Worm (Caenorhabditis elegans): Measurements from ENCODE around the gene mmad-1.

The mmad-1 gene

ce11 chrIII:13543434-13543833 lies 5.4 kb downstream of the mmad-1 start, which contains the start of gene acs-5:
TSS of gene acs-5 (minus strand) at chrIII:13543534.
- TF ChIP-seq lsy-2 (tag; optimal IDR thresholded peaks at IDR 0.05) = no peak

DNA sequence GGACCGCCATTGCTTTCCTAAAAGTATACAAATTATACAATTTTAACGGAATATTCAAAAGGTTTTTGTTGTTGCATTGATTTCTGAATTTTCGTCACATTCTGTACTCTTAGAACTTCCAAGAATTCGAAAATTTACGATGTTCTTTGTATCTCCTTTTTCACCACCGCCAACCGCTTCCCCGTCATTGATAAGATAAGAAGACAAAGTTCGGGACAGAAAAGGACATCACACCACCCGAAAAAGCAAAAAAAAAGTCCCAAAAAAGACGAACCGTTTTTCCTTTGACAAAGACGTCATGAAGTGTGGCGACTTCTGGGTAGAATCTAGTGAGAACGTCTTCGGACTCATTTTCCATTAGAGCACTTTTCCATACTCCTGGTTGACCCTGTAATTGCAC lies 6.3 kb downstream of the mmad-1 start:
- TF ChIP-seq nhr-25 (tag; optimal IDR thresholded peaks at IDR 0.05) = no peak
- peak; percentile 7 for TF ChIP-seq gmeb-1 (tag; optimal IDR thresholded peaks at IDR 0.05)
- no peak for TF ChIP-seq ZK546.5 (tag; optimal IDR thresholded peaks at IDR 0.05)
- no peak for TF ChIP-seq aly-2 (tag; optimal IDR thresholded peaks at IDR 0.05)
- TF ChIP-seq blmp-1 (tag; optimal IDR thresholded peaks at IDR 0.05; ENCODE audit: insufficient read depth) = no peak
- TF ChIP-seq ztf-4 (tag; optimal IDR thresholded peaks at IDR 0.05) = no peak
- peak; percentile 41 for TF ChIP-seq crh-2 (tag; optimal IDR thresholded peaks at IDR 0.05)
- TF ChIP-seq lin-11 (tag; optimal IDR thresholded peaks at IDR 0.05) = no peak
- no peak for TF ChIP-seq nhr-77 (tag; optimal IDR thresholded peaks at IDR 0.05)
- peak; percentile 61 for TF ChIP-seq fos-1 (tag; optimal IDR thresholded peaks at IDR 0.05)

DNA sequence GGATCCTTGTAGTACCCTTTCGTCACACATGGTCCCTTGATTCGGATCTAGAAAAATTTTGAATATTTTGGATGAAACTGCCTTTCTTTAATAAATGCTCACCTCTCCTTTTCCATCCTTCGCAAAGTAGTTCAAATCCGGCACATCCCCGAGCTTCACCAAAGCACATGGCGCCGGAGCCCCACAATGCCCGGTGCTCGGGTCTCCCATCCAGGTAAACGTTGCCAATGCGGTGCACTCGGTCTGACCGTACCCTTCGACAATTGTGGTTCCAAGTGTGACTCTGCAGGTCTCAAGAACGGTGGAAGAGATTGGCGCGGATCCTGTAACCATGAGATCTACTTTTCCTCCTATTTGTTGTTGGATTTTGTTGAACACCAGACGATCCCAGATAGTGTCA lies 8.0 kb downstream of the mmad-1 start:
- TF ChIP-seq F13H6.1 (tag; optimal IDR thresholded peaks at IDR 0.05) = no peak
- TF ChIP-seq unc-39 (tag; optimal IDR thresholded peaks at IDR 0.05) = no peak
- no peak for TF ChIP-seq nhr-23 (tag; optimal IDR thresholded peaks at IDR 0.05)
- TF ChIP-seq nhr-21 (tag; optimal IDR thresholded peaks at IDR 0.05) = no peak

- no peak for TF ChIP-seq nhr-21 (tag; optimal IDR thresholded peaks at IDR 0.05)
- TF ChIP-seq lin-13 (GFP tag; optimal IDR thresholded peaks at IDR 0.05) = no peak
- no peak for TF ChIP-seq mbf-1 (tag; optimal IDR thresholded peaks at IDR 0.05)
- no peak for TF ChIP-seq skn-1 (tag; optimal IDR thresholded peaks at IDR 0.05)
- no peak for TF ChIP-seq sma-3 (GFP tag; optimal IDR thresholded peaks at IDR 0.05)
- no peak for TF ChIP-seq peb-1 (tag; optimal IDR thresholded peaks at IDR 0.05)
- TF ChIP-seq sem-4 (tag; optimal IDR thresholded peaks at IDR 0.05) = no peak
- TF ChIP-seq elt-1 (tag; optimal IDR thresholded peaks at IDR 0.05) = no peak
- no peak for TF ChIP-seq ztf-4 (tag; optimal IDR thresholded peaks at IDR 0.05)
- no peak for TF ChIP-seq nhr-77 (tag; optimal IDR thresholded peaks at IDR 0.05)
- no peak for TF ChIP-seq nhr-10 (tag; optimal IDR thresholded peaks at IDR 0.05)
- no peak for TF ChIP-seq nhr-11 (tag; optimal IDR thresholded peaks at IDR 0.05)
- no peak for TF ChIP-seq Y55F3AM.14 (GFP tag; optimal IDR thresholded peaks at IDR 0.05)
- TF ChIP-seq F13H6.1 (tag; optimal IDR thresholded peaks at IDR 0.05) = no peak
- no peak for TF ChIP-seq lsy-2 (tag; optimal IDR thresholded peaks at IDR 0.05)
- no peak for TF ChIP-seq nhr-23 (tag; optimal IDR thresholded peaks at IDR 0.05)
- no peak for TF ChIP-seq ZK546.5 (tag; optimal IDR thresholded peaks at IDR 0.05)
- no peak for TF ChIP-seq lin-39 (tag; optimal IDR thresholded peaks at IDR 0.05)
Measured at ce11 chrIII:13535735-13536390, 12.9 kb downstream of the mmad-1 start.

DNA sequence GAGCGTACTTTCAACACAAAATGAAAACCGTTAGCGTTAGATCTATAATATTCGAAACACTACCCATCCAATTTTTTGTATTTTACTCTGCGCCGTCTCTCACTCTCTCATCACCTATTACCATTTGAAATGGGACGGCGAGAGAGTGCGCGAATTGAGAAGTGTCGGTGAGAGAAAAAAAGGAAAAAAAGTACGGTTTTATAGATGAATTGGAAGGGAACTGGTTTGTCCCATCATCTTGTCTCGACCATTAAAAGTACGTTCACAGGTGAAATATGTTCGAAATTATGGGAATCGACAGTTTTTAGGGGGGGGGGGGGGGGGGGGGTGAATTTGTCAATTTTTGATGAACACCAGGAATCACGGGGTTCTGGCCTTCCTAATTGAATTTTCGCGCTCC lies 14.1 kb downstream of the mmad-1 start:
- no peak for TF ChIP-seq unc-62 (GFP tag; optimal IDR thresholded peaks at IDR 0.05)
- peak; percentile 11 for TF ChIP-seq blmp-1 (tag; optimal IDR thresholded peaks at IDR 0.05; ENCODE audit: insufficient read depth)
- TF ChIP-seq F13H6.1 (tag; optimal IDR thresholded peaks at IDR 0.05) = peak; percentile 41
- TF ChIP-seq nhr-25 (tag; optimal IDR thresholded peaks at IDR 0.05) = peak; percentile 62
- peak; percentile 14 for TF ChIP-seq sma-9 (GFP tag; optimal IDR thresholded peaks at IDR 0.05)
- TF ChIP-seq sma-9 (tag; optimal IDR thresholded peaks at IDR 0.05) = no peak
- TF ChIP-seq dmd-4 (tag; optimal IDR thresholded peaks at IDR 0.05) = no peak
- peak; percentile 12 for TF ChIP-seq nhr-6 (tag; optimal IDR thresholded peaks at IDR 0.05)
- TF ChIP-seq crh-2 (tag; optimal IDR thresholded peaks at IDR 0.05) = peak; percentile 20
- TF ChIP-seq egl-27 (tag; optimal IDR thresholded peaks at IDR 0.05) = peak; percentile 7
- no peak for TF ChIP-seq fos-1 (tag; optimal IDR thresholded peaks at IDR 0.05)

DNA sequence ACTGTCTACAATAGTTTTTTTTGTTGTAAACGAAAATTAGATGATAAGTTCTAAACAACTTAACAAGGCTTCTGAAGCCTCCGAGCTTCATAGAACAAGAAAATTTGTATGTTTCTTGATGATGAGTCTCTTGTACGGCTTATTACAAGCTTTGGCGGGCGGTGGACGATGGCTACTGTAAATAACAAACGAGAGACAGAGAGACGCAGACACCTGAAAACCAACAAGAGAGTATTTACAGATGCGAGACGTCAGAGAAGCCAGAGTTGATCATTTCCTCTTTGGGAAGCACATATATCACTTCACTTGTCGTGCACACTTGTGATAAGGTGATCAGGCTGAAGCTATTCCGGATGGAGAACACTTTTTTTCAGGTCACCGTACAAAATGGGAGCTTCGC lies 18.0 kb downstream of the mmad-1 start:
- TF ChIP-seq nhr-23 (tag; optimal IDR thresholded peaks at IDR 0.05) = no peak
- TF ChIP-seq egl-27 (tag; optimal IDR thresholded peaks at IDR 0.05) = no peak
- TF ChIP-seq nhr-25 (tag; optimal IDR thresholded peaks at IDR 0.05) = no peak
- TF ChIP-seq dmd-4 (tag; optimal IDR thresholded peaks at IDR 0.05) = no peak
- no peak for TF ChIP-seq sem-4 (tag; optimal IDR thresholded peaks at IDR 0.05)
- TF ChIP-seq fos-1 (tag; optimal IDR thresholded peaks at IDR 0.05) = no peak
- TF ChIP-seq aly-2 (tag; optimal IDR thresholded peaks at IDR 0.05) = no peak
- no peak for TF ChIP-seq ceh-16 (tag; optimal IDR thresholded peaks at IDR 0.05)
- TF ChIP-seq sma-3 (GFP tag; optimal IDR thresholded peaks at IDR 0.05) = no peak
- TF ChIP-seq gmeb-1 (tag; optimal IDR thresholded peaks at IDR 0.05) = no peak
- no peak for TF ChIP-seq nhr-10 (tag; optimal IDR thresholded peaks at IDR 0.05)
- no peak for TF ChIP-seq zag-1 (tag; optimal IDR thresholded peaks at IDR 0.05)
- TF ChIP-seq nhr-6 (tag; optimal IDR thresholded peaks at IDR 0.05) = no peak
